Worm (Caenorhabditis elegans): ENCODE measurements around the gene F20B6.5.

Gene F20B6.5

DNA sequence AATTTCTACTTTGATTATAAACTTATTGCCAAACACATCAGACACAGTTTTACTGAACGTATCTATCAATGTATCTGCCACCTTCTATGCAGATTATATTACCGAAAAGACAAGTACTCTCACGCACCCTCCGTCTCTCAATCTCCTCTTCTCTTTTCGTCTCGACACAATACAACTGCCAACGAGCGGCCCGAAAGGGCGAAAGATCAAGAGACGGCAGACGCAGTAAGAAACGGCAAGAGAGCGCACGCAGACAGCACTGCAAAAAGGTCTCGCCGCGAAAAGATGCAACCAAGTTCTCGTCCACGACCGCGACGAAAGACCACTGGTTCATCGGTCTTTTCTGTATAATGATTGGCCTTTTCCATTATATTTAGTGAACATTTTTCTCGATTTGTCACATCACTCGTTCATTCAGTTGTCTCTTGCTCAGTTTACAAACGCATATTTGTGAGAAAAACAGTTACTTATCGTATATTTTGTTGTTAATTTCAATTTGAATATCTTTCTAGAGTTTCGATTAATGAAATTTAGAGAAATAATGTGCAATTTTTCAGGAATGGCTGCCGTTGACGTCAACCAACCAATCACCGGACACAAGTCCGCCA, 9.1 kb downstream of the F20B6.5 start, which contains the start of gene vha-12:
Gene vha-12, plus strand, starts transcription at position 558 of the 608 bp plus-strand sequence.
- peak; percentile 32; the same call in 1 of the 2 replicates for TF ChIP-seq sox-2 (GFP tag; IDR thresholded peaks at IDR 0.05)
- TF ChIP-seq dve-1 (tag; optimal IDR thresholded peaks at IDR 0.05): peak; percentile 70
- peak; percentile 94 for TF ChIP-seq ceh-34 (tag; optimal IDR thresholded peaks at IDR 0.05)
- peak; percentile 50 for TF ChIP-seq dmd-4 (tag; optimal IDR thresholded peaks at IDR 0.05; ENCODE audit: borderline replicate concordance)
- TF ChIP-seq unc-42 (tag; optimal IDR thresholded peaks at IDR 0.05): peak; percentile 82
- TF ChIP-seq lin-11 (tag; optimal IDR thresholded peaks at IDR 0.05): no peak
- TF ChIP-seq hlh-15 (tag; optimal IDR thresholded peaks at IDR 0.05): no peak
- TF ChIP-seq C38D4.7 (GFP tag; optimal IDR thresholded peaks at IDR 0.05): no peak
- no peak for TF ChIP-seq gmeb-2 (tag; optimal IDR thresholded peaks at IDR 0.05)
- TF ChIP-seq fkh-10 (GFP tag; optimal IDR thresholded peaks at IDR 0.05): no peak
- TF ChIP-seq ama-1 (optimal IDR thresholded peaks at IDR 0.05): peak; percentile 45
- TF ChIP-seq ceh-22 (tag; optimal IDR thresholded peaks at IDR 0.05): no peak
- TF ChIP-seq ets-4 (tag; optimal IDR thresholded peaks at IDR 0.05): peak; percentile 77
- peak; percentile 82 for TF ChIP-seq sdc-2 (tag; optimal IDR thresholded peaks at IDR 0.05)
- no peak for TF ChIP-seq odd-2 (tag; optimal IDR thresholded peaks at IDR 0.05)
- no peak for TF ChIP-seq nhr-11 (tag; optimal IDR thresholded peaks at IDR 0.05)
- TF ChIP-seq ceh-45 (GFP tag; IDR thresholded peaks at IDR 0.05): no peak
- peak; percentile 24 for TF ChIP-seq pha-2 (tag; optimal IDR thresholded peaks at IDR 0.05)
- peak; percentile 29 for TF ChIP-seq ceh-2 (tag; optimal IDR thresholded peaks at IDR 0.05)
- no peak for TF ChIP-seq elt-4 (tag; optimal IDR thresholded peaks at IDR 0.05)
- no peak for TF ChIP-seq eyg-1 (tag; optimal IDR thresholded peaks at IDR 0.05)
- TF ChIP-seq che-1 (tag; optimal IDR thresholded peaks at IDR 0.05): no peak
- TF ChIP-seq K02D7.2 (tag; optimal IDR thresholded peaks at IDR 0.05): no peak
- TF ChIP-seq nfya-1 (tag; optimal IDR thresholded peaks at IDR 0.05): peak; percentile 86
- peak; percentile 64 for TF ChIP-seq ceh-18 (tag; optimal IDR thresholded peaks at IDR 0.05)
- TF ChIP-seq ceh-14 (tag; optimal IDR thresholded peaks at IDR 0.05): peak; percentile 18
- TF ChIP-seq K09A11.1 (tag; optimal IDR thresholded peaks at IDR 0.05; ENCODE audit: insufficient read depth): no peak
- peak; percentile 51 for TF ChIP-seq hlh-30 (tag; optimal IDR thresholded peaks at IDR 0.05; ENCODE audit: insufficient read depth)
- peak; percentile 76 for TF ChIP-seq pros-1 (tag; optimal IDR thresholded peaks at IDR 0.05)
- TF ChIP-seq unc-55 (GFP tag; optimal IDR thresholded peaks at IDR 0.05): peak; percentile 66
- TF ChIP-seq elt-2 (tag; optimal IDR thresholded peaks at IDR 0.05): peak; percentile 50
- no peak for TF ChIP-seq syd-9 (tag; optimal IDR thresholded peaks at IDR 0.05)
- no peak for TF ChIP-seq ceh-9 (tag; optimal IDR thresholded peaks at IDR 0.05)
- no peak for TF ChIP-seq pqm-1 (tag; optimal IDR thresholded peaks at IDR 0.05)
- no peak for TF ChIP-seq ref-2 (tag; optimal IDR thresholded peaks at IDR 0.05)
- peak; percentile 76 for TF ChIP-seq pax-1 (tag; optimal IDR thresholded peaks at IDR 0.05)
- TF ChIP-seq ceh-31 (tag; optimal IDR thresholded peaks at IDR 0.05): peak; percentile 87
- TF ChIP-seq hlh-8 (tag; optimal IDR thresholded peaks at IDR 0.05): no peak
- TF ChIP-seq rnt-1 (tag; optimal IDR thresholded peaks at IDR 0.05): peak; percentile 48
- TF ChIP-seq tbx-2 (tag; optimal IDR thresholded peaks at IDR 0.05): peak; percentile 83

DNA sequence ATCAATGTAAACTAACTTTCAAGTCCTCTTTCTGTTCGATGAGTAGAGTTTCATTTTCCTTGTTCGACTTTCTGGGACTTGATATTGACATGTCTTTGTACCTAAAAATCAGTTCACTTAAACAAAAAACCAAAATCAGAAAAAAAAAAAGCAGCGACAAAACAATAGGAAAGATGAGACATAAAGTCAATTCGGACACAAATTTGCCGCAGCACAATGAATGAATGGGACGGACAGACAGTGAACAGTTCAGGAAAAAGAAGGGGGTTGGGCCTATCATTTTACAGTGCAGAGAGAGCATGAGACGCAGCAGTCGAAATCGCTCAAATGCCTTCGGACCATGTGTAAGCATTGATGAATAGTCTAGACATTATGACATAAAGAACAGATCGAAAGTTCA, 13.1 kb downstream of the F20B6.5 start, which contains the start of gene mrp-6:
Gene mrp-6, minus strand, starts transcription at position 101 of the 400 bp plus-strand sequence.
- TF ChIP-seq madf-2 (tag; optimal IDR thresholded peaks at IDR 0.05): no peak

DNA sequence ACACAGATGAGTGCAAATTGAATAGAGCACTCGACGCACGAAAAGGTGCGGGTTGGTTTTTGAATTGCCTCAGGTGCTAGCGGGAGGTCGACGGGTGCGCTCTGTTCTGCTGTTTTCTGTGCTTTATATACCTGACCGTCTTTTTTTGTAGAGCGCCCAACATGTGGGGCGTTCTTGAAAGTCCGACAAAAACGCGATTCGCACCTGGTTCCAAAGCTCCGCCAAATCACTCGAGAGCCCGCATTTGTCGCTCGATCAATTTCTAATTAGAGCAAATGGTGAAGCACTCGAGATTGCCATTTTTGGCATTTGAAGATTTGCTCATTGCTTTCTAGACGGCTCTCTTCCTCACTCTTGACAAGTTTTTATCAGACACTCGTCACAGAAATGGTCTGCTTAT, 22.3 kb downstream of the F20B6.5 start, which contains the start of gene ZK470.6:
Gene ZK470.6, minus strand, starts transcription at position 101 of the 400 bp plus-strand sequence.
- TF ChIP-seq ceh-48 (tag; optimal IDR thresholded peaks at IDR 0.05): no peak
- no peak for TF ChIP-seq F13H6.1 (tag; optimal IDR thresholded peaks at IDR 0.05)
- TF ChIP-seq pat-9 (tag; optimal IDR thresholded peaks at IDR 0.05): no peak
- TF ChIP-seq C38D4.7 (GFP tag; optimal IDR thresholded peaks at IDR 0.05): no peak
- TF ChIP-seq unc-3 (GFP tag; conservative IDR thresholded peaks at IDR 0.05): no peak
- TF ChIP-seq unc-3 (tag; optimal IDR thresholded peaks at IDR 0.05): no peak
- TF ChIP-seq eyg-1 (tag; optimal IDR thresholded peaks at IDR 0.05): no peak
- no peak for TF ChIP-seq gmeb-2 (tag; optimal IDR thresholded peaks at IDR 0.05)
- TF ChIP-seq ets-4 (tag; optimal IDR thresholded peaks at IDR 0.05): no peak
- TF ChIP-seq nhr-232 (tag; optimal IDR thresholded peaks at IDR 0.05): no peak
- TF ChIP-seq ztf-16 (tag; optimal IDR thresholded peaks at IDR 0.05): no peak
- no peak for TF ChIP-seq ceh-30 (tag; optimal IDR thresholded peaks at IDR 0.05)
- no peak for TF ChIP-seq ceh-2 (tag; optimal IDR thresholded peaks at IDR 0.05)
- TF ChIP-seq fkh-6 (tag; optimal IDR thresholded peaks at IDR 0.05): no peak
- TF ChIP-seq pha-2 (tag; optimal IDR thresholded peaks at IDR 0.05): no peak

All from whole organism, late embryonic.